Worm (Caenorhabditis elegans) whole organism, L2 larva: ENCODE measurements around the gene srlf-14.
A peak's percentile ranks its signal among the peaks of the same experiment; 100 is the strongest.

Experiments used
- elt-1 ChIP-seq: fragments of 150-350 bp; optimal IDR thresholded peaks from 2 replicates; lab custom pipeline; 2014; ENCODE audit warnings: missing biosample characterization, missing genetic modification characterization
- snpc-4 ChIP-seq: fragments of 150-350 bp; optimal IDR thresholded peaks from 2 replicates; lab custom pipeline; 2014; ENCODE audit warnings: missing biosample characterization, missing genetic modification characterization

ce11 chrIV:10916134-10916533, 22.0 kb upstream of the srlf-14 start:
- TF ChIP-seq snpc-4 (tag; lab: Kevin White, UChicago) (no peak), elt-1 (peak; percentile 49)
